Worm (Caenorhabditis elegans) whole organism, L1 larva: Measurements from ENCODE around the gene grd-7.
A peak's percentile ranks its signal among the peaks of the same experiment; 100 is the strongest.

Experiments
- C04F5.9 ChIP-seq: sonication (generic microtip); optimal IDR thresholded peaks from 2 replicates; lab custom pipeline; 2016; ENCODE audit warnings: missing genetic modification characterization, missing compliant biosample characterization
- Y116A8C.19 ChIP-seq: sonication (generic microtip); optimal IDR thresholded peaks from 2 replicates; lab custom pipeline; 2016; ENCODE audit warnings: missing compliant biosample characterization, missing genetic modification characterization, borderline replicate concordance
- alr-1 ChIP-seq: fragments of 200-800 bp; sonication (Bioruptor generic); optimal IDR thresholded peaks from 2 replicates; lab custom pipeline; 2018; ENCODE audit warnings: borderline replicate concordance, mild to moderate bottlenecking, missing genetic modification characterization, missing compliant biosample characterization
- ceh-8 ChIP-seq: fragments of 200-800 bp; sonication (Bioruptor generic); optimal IDR thresholded peaks from 2 replicates; lab custom pipeline; 2018; ENCODE audit warnings: mild to moderate bottlenecking, missing genetic modification characterization, moderate library complexity, missing compliant biosample characterization
- ceh-82 ChIP-seq, 3 experiments: fragments of 150-350 bp in 1 of 3; sonication (generic microtip) in 2 of 3; optimal IDR thresholded peaks; 2 replicates each; lab custom pipeline; 2014 to 2017; ENCODE audit warnings: missing biosample characterization in 3 of 3, missing genetic modification characterization in 3 of 3
- ceh-90 ChIP-seq: sonication (generic microtip); optimal IDR thresholded peaks from 2 replicates; lab custom pipeline; 2016; ENCODE audit warnings: missing genetic modification characterization, missing compliant biosample characterization
- dsc-1 ChIP-seq: sonication (generic microtip); optimal IDR thresholded peaks from 2 replicates; lab custom pipeline; 2016; ENCODE audit warnings: mild to moderate bottlenecking, missing genetic modification characterization, missing compliant biosample characterization
- efl-1 ChIP-seq, 4 experiments: fragments of 150-350 bp; optimal IDR thresholded peaks in 3 of 4; peaks in 1 of 4; 1 replicate in 1 of 4; 2 replicates in 3 of 4; lab custom pipeline; 2014; ENCODE audit warnings: missing biosample characterization in 2 of 4, missing genetic modification characterization in 2 of 4, missing genetic modification reagents in 2 of 4
- efl-3 ChIP-seq: fragments of 200-800 bp; sonication (Bioruptor generic); optimal IDR thresholded peaks from 2 replicates; lab custom pipeline; 2018; ENCODE audit warnings: mild to moderate bottlenecking, missing genetic modification characterization, missing compliant biosample characterization
- ets-5 ChIP-seq: fragments of 200-800 bp; sonication (Bioruptor generic); IDR thresholded peaks from 2 replicates; pipeline ENCODE4 v1.3.6; 2022; ENCODE audit warnings: missing genetic modification characterization, missing compliant biosample characterization
- fkh-10 ChIP-seq: sonication (generic microtip); optimal IDR thresholded peaks from 2 replicates; lab custom pipeline; 2017; ENCODE audit warnings: missing biosample characterization, missing genetic modification reagents, missing genetic modification characterization
- grh-1 ChIP-seq: fragments of 200-800 bp; sonication (Bioruptor generic); IDR thresholded peaks from 2 replicates; pipeline ENCODE4 v1.3.6; 2022; ENCODE audit warnings: missing genetic modification reagents, missing genetic modification characterization, missing compliant biosample characterization
- hlh-17 ChIP-seq: fragments of 200-800 bp; sonication (Bioruptor generic); optimal IDR thresholded peaks from 2 replicates; lab custom pipeline; 2018; ENCODE audit warnings: missing genetic modification characterization, mild to moderate bottlenecking, missing compliant biosample characterization, moderate library complexity, borderline replicate concordance
- lin-13 ChIP-seq: fragments of 150-350 bp; optimal IDR thresholded peaks from 2 replicates; lab custom pipeline; 2014; ENCODE audit warnings: missing biosample characterization, missing genetic modification reagents, missing genetic modification characterization
- lin-15B ChIP-seq: fragments of 150-350 bp; sonication (generic microtip); optimal IDR thresholded peaks from 3 replicates; lab custom pipeline; 2014; ENCODE audit warnings: missing biosample characterization, missing genetic modification characterization
- lin-39 ChIP-seq: fragments of 150-350 bp; optimal IDR thresholded peaks from 2 replicates; lab custom pipeline; 2014; ENCODE audit warnings: missing biosample characterization, missing genetic modification reagents, missing genetic modification characterization
- lir-3 ChIP-seq: sonication (generic microtip); optimal IDR thresholded peaks from 2 replicates; lab custom pipeline; 2016; ENCODE audit warnings: mild to moderate bottlenecking, missing genetic modification characterization, moderate library complexity, missing compliant biosample characterization; ENCODE audit not compliant: poor library complexity
- mab-9 ChIP-seq: fragments of 200-800 bp; sonication (Bioruptor generic); IDR thresholded peaks from 2 replicates; pipeline ENCODE4 v1.3.6; 2022; ENCODE audit warnings: missing genetic modification reagents, missing genetic modification characterization, missing compliant biosample characterization
- mdl-1 ChIP-seq, 2 experiments: fragments of 150-350 bp; optimal IDR thresholded peaks; 2 replicates each; lab custom pipeline; 2014 to 2017; ENCODE audit warnings: missing biosample characterization in 2 of 2, missing genetic modification characterization in 2 of 2, inconsistent platforms in 1 of 2
- mef-2 ChIP-seq: fragments of 150-350 bp; optimal IDR thresholded peaks from 2 replicates; lab custom pipeline; 2014; ENCODE audit warnings: missing biosample characterization, missing genetic modification characterization
- nhr-12 ChIP-seq: sonication (generic microtip); optimal IDR thresholded peaks from 2 replicates; lab custom pipeline; 2017; ENCODE audit warnings: missing biosample characterization, missing genetic modification characterization
- nhr-20 ChIP-seq: sonication (generic microtip); optimal IDR thresholded peaks from 2 replicates; lab custom pipeline; 2016; ENCODE audit warnings: mild to moderate bottlenecking, missing genetic modification characterization, missing compliant biosample characterization
- nhr-237 ChIP-seq: fragments of 150-350 bp; optimal IDR thresholded peaks from 2 replicates; lab custom pipeline; 2014; ENCODE audit warnings: missing biosample characterization, missing genetic modification characterization
- nhr-47 ChIP-seq: sonication (generic microtip); optimal IDR thresholded peaks from 2 replicates; lab custom pipeline; 2016; ENCODE audit warnings: mild to moderate bottlenecking, missing genetic modification characterization, moderate library complexity, missing compliant biosample characterization
- nhr-76 ChIP-seq: sonication (generic microtip); optimal IDR thresholded peaks from 2 replicates; lab custom pipeline; 2017; ENCODE audit warnings: missing biosample characterization, missing genetic modification characterization
- nhr-84 ChIP-seq: sonication (generic microtip); optimal IDR thresholded peaks from 2 replicates; lab custom pipeline; 2017; ENCODE audit warnings: missing biosample characterization, missing genetic modification characterization
- nhr-90 ChIP-seq: sonication (generic microtip); optimal IDR thresholded peaks from 2 replicates; lab custom pipeline; 2016; ENCODE audit warnings: mild to moderate bottlenecking, missing genetic modification characterization, missing compliant biosample characterization; ENCODE audit not compliant: poor library complexity
- pax-3 ChIP-seq: fragments of 200-800 bp; sonication (Bioruptor generic); optimal IDR thresholded peaks from 2 replicates; lab custom pipeline; 2018; ENCODE audit warnings: mild to moderate bottlenecking, missing genetic modification characterization, moderate library complexity, missing compliant biosample characterization
- skn-1 ChIP-seq: fragments of 150-350 bp; optimal IDR thresholded peaks from 2 replicates; lab custom pipeline; 2014; ENCODE audit warnings: missing biosample characterization, missing genetic modification characterization
- snu-23 ChIP-seq: sonication (generic microtip); optimal IDR thresholded peaks from 2 replicates; lab custom pipeline; 2016; ENCODE audit warnings: missing genetic modification characterization, missing compliant biosample characterization
- sox-4 ChIP-seq: sonication (generic microtip); optimal IDR thresholded peaks from 2 replicates; lab custom pipeline; 2016; ENCODE audit warnings: missing genetic modification characterization, missing compliant biosample characterization
- sup-37 ChIP-seq: fragments of 200-800 bp; sonication (Bioruptor generic); optimal IDR thresholded peaks from 2 replicates; lab custom pipeline; 2018; ENCODE audit warnings: mild to moderate bottlenecking, missing genetic modification characterization, missing compliant biosample characterization
- tlp-1 ChIP-seq: fragments of 150-350 bp; optimal IDR thresholded peaks from 2 replicates; lab custom pipeline; 2014; ENCODE audit warnings: missing biosample characterization, missing genetic modification characterization
- unc-130 ChIP-seq: fragments of 150-350 bp; optimal IDR thresholded peaks from 2 replicates; lab custom pipeline; 2017; ENCODE audit warnings: missing biosample characterization, missing genetic modification characterization, inconsistent platforms
- unc-30 ChIP-seq: sonication (generic microtip); optimal IDR thresholded peaks from 2 replicates; lab custom pipeline; 2017; ENCODE audit warnings: missing biosample characterization, missing genetic modification characterization
- unc-62 ChIP-seq: fragments of 150-350 bp; optimal IDR thresholded peaks from 2 replicates; lab custom pipeline; 2014; ENCODE audit warnings: missing biosample characterization, missing genetic modification reagents, missing genetic modification characterization
- unc-86 ChIP-seq: sonication (generic microtip); optimal IDR thresholded peaks from 2 replicates; lab custom pipeline; 2016; ENCODE audit warnings: missing genetic modification characterization, missing compliant biosample characterization
- unc-98 ChIP-seq: fragments of 200-800 bp; sonication (Bioruptor generic); IDR thresholded peaks from 2 replicates; pipeline ENCODE4 v1.3.6; 2022; ENCODE audit warnings: missing genetic modification characterization, missing compliant biosample characterization
- xbp-1 ChIP-seq: sonication (generic microtip); optimal IDR thresholded peaks from 2 replicates; lab custom pipeline; 2016; ENCODE audit warnings: missing genetic modification characterization, missing compliant biosample characterization
- zag-1 ChIP-seq: fragments of 150-350 bp; optimal IDR thresholded peaks from 2 replicates; lab custom pipeline; 2014; ENCODE audit warnings: missing biosample characterization, missing genetic modification characterization
- ztf-11 ChIP-seq, 2 experiments: sonication (generic microtip); optimal IDR thresholded peaks; 2 replicates each; lab custom pipeline; 2016 to 2017; ENCODE audit warnings: missing genetic modification characterization in 2 of 2, missing biosample characterization in 1 of 2, missing compliant biosample characterization in 1 of 2
- ztf-4 ChIP-seq: fragments of 150-350 bp; optimal IDR thresholded peaks from 2 replicates; lab custom pipeline; 2014; ENCODE audit warnings: missing biosample characterization, missing genetic modification characterization

grd-7 gene

DNA sequence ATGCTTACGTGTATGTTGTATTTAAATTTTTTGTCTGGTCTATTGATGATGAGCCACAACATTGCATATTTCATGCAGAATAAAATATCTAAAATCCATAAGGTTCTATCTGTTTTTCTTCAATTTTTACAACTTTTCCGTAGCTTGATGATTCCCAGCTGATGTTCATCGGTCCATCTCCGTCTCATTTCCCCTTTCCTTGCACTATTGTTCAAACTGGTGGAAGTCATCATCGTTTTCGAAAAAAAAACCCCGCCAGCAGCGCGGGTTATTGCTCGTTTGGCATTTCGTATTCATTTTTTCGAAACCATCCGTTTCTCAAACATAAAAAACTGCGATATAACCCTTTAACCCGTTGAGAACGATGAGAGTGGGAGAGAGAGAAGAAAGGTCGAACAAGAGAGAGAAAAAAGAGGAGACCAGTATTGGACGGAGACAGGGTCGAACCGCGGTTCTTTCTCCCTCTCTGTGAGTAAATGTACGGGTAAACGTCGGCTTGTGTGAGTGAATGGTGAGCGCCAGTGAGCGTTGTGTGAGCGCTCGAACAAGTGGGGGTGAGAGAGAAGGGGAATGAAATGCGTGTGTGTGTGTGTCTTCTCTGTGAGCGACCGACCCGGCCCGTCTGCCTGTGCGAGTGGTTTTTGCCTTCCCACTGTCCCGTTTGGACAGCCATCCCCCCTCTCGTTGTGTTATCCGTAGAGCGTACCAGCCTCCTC lies 4.5 kb downstream of the grd-7 start (continued):
- TF ChIP-seq nhr-84 (tag; lab: Kevin White, UChicago): no peak
- TF ChIP-seq mef-2 (tag; lab: Kevin White, UChicago): peak; percentile 68
- peak; percentile 18 for TF ChIP-seq lir-3 (tag; lab: Kevin White, UChicago)
- TF ChIP-seq nhr-12 (tag; lab: Kevin White, UChicago): no peak
- TF ChIP-seq nhr-237 (tag; lab: Kevin White, UChicago): peak; percentile 66
- peak; percentile 65 for TF ChIP-seq ceh-8 (GFP tag; lab: Kevin White, UChicago)
- peak; percentile 79 for TF ChIP-seq dsc-1 (tag; lab: Kevin White, UChicago)
- TF ChIP-seq lin-39 (tag; lab: Kevin White, UChicago): no peak
- TF ChIP-seq unc-130 (tag; lab: Kevin White, UChicago): peak; percentile 16
- peak; percentile 53 to 56 for TF ChIP-seq efl-1 (optimal IDR thresholded peaks at IDR 0.05; lab: Kevin White, UChicago)
- TF ChIP-seq efl-1 (GFP tag; optimal IDR thresholded peaks at IDR 0.05 in 1 of 2; lab: Kevin White, UChicago): peak in 1 of 2 experiments; percentile 94
- no peak for TF ChIP-seq sox-4 (tag; lab: Kevin White, UChicago)
- TF ChIP-seq pax-3 (tag; lab: Kevin White, UChicago): no peak
- no peak for TF ChIP-seq alr-1
- no peak for TF ChIP-seq sup-37
- TF ChIP-seq ets-5 (GFP tag; lab: Robert Waterston, UW): no peak
- peak; percentile 57 for TF ChIP-seq lin-15B (tag; lab: Kevin White, UChicago)
- TF ChIP-seq Y116A8C.19 (tag; lab: Kevin White, UChicago): no peak
- no peak for TF ChIP-seq ceh-90 (tag; lab: Kevin White, UChicago)
- TF ChIP-seq hlh-17 (GFP tag; lab: Kevin White, UChicago): no peak
- peak; percentile 97 for TF ChIP-seq snu-23 (GFP tag; lab: Kevin White, UChicago)
- TF ChIP-seq ceh-82 (tag; optimal IDR thresholded peaks at IDR 0.05; lab: Kevin White, UChicago): peak; percentile 44 to 85 (median 71)
- no peak for TF ChIP-seq unc-98
- no peak for TF ChIP-seq unc-62
- TF ChIP-seq C04F5.9 (tag; lab: Kevin White, UChicago): peak; percentile 9
- peak; percentile 20 for TF ChIP-seq skn-1 (tag; lab: Kevin White, UChicago)
- peak in 1 of 2 experiments; percentile 85 for TF ChIP-seq mdl-1 (tag; optimal IDR thresholded peaks at IDR 0.05; lab: Kevin White, UChicago)
- TF ChIP-seq fkh-10 (GFP tag; lab: Kevin White, UChicago): peak; percentile 78
- peak; percentile 93 for TF ChIP-seq nhr-20 (tag; lab: Kevin White, UChicago)
- peak; percentile 65 for TF ChIP-seq ztf-4 (tag; lab: Kevin White, UChicago)
- no peak for TF ChIP-seq zag-1 (tag; lab: Kevin White, UChicago)
- peak; percentile 74 for TF ChIP-seq unc-86
- TF ChIP-seq unc-30 (tag; lab: Kevin White, UChicago): no peak

DNA sequence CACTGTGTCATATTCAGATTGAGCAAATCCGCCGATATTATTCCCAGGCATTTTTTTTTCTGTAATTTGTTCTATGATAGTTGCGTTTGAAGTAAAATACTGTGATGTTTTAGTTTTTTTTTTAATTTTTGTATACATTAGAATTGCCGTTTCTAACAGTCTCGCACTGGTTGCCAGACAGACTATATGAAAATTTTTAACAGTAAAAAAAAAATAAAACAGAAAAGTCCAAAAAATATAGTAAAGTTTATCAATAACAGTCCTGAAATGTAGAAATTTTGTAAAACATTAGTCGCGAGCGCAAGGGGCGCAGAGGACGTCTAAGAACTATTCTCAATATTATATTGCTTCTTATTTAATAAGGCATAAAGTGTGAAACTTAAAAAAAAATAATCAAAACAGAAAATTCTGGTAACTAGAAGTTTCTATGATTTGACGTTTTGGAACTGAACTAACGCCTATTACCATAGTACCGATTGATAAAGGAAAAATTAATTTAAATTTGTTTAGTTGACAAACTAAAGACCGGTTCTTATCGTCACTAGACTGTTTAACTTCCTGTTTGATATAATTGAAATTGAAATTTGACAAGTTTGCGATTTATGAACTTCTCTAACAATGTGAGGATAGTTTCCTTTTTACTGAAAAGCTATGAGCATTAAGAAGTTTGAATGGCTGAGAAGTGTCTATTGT lies 8.8 kb downstream of the grd-7 start, which contains the start of gene lact-1:
lact-1 (minus strand) TSS at position 51 of the 693 bp plus-strand sequence.
- no peak for TF ChIP-seq unc-30 (tag; lab: Kevin White, UChicago)
- no peak for TF ChIP-seq nhr-20 (tag; lab: Kevin White, UChicago)
- TF ChIP-seq nhr-47: no peak
- no peak for TF ChIP-seq ztf-11 (tag; optimal IDR thresholded peaks at IDR 0.05; lab: Kevin White, UChicago)
- no peak for TF ChIP-seq grh-1 (GFP tag; lab: Robert Waterston, UW)
- TF ChIP-seq xbp-1 (tag; lab: Kevin White, UChicago): no peak
- TF ChIP-seq efl-3: no peak
- no peak for TF ChIP-seq tlp-1 (tag; lab: Kevin White, UChicago)
- TF ChIP-seq Y116A8C.19 (tag; lab: Kevin White, UChicago): no peak
- no peak for TF ChIP-seq mab-9 (GFP tag; lab: Robert Waterston, UW)
- no peak for TF ChIP-seq nhr-76 (tag; lab: Kevin White, UChicago)
- TF ChIP-seq nhr-90 (tag; lab: Kevin White, UChicago): no peak
- TF ChIP-seq pax-3 (tag; lab: Kevin White, UChicago): no peak
- no peak for TF ChIP-seq lin-13 (GFP tag; lab: Kevin White, UChicago)
- no peak for TF ChIP-seq ceh-8 (GFP tag; lab: Kevin White, UChicago)
